Worm (Caenorhabditis elegans) whole organism, young adult: ENCODE data around the gene plk-1.

ENCODE experiments used
- B0261.1 ChIP-seq: sonication (generic microtip); optimal IDR thresholded peaks from 2 replicates; lab custom pipeline; 2016; ENCODE audit warnings: mild to moderate bottlenecking, missing genetic modification characterization, moderate library complexity, missing compliant biosample characterization
- D2030.7 ChIP-seq: fragments of 200-800 bp; sonication (Bioruptor generic); IDR thresholded peaks from 2 replicates; pipeline ENCODE4 v1.3.6; 2022; ENCODE audit warnings: missing genetic modification reagents, missing genetic modification characterization, missing compliant biosample characterization
- F23B12.7 ChIP-seq: sonication (generic microtip); optimal IDR thresholded peaks from 2 replicates; lab custom pipeline; 2017; ENCODE audit warnings: missing genetic modification characterization, mild to moderate bottlenecking, missing compliant biosample characterization, antibody characterized with exemption, moderate library complexity; ENCODE audit not compliant: insufficient read depth
- T07F8.4 ChIP-seq: sonication (generic microtip); optimal IDR thresholded peaks from 2 replicates; lab custom pipeline; 2016; ENCODE audit warnings: mild to moderate bottlenecking, missing genetic modification characterization, moderate library complexity, missing compliant biosample characterization
- Y53G8AR.9 ChIP-seq: fragments of 200-800 bp; sonication (Bioruptor generic); conservative IDR thresholded peaks from 2 replicates; pipeline ENCODE4 v1.3.6; 2022; ENCODE audit warnings: missing genetic modification reagents, missing genetic modification characterization, missing compliant biosample characterization
- Y95B8A.8 ChIP-seq: fragments of 200-800 bp; sonication (Bioruptor generic); IDR thresholded peaks from 2 replicates; pipeline ENCODE4 v1.3.6; 2022; ENCODE audit warnings: missing genetic modification reagents, missing genetic modification characterization, missing compliant biosample characterization
- ZK185.1 ChIP-seq: sonication (generic microtip); optimal IDR thresholded peaks from 2 replicates; lab custom pipeline; 2016; ENCODE audit warnings: mild to moderate bottlenecking, missing genetic modification characterization, missing compliant biosample characterization; ENCODE audit not compliant: poor library complexity, severe bottlenecking
- ama-1 ChIP-seq, 3 experiments: fragments of 150-350 bp in 1 of 3; sonication (generic microtip) in 2 of 3; optimal IDR thresholded peaks; 2 replicates each; lab custom pipeline; 2014 to 2018; ENCODE audit warnings: missing biosample characterization in 2 of 3, missing genetic modification characterization in 2 of 3, missing genetic modification reagents in 2 of 3
- aptf-3 ChIP-seq: fragments of 200-800 bp; sonication (Bioruptor generic); IDR thresholded peaks from 2 replicates; pipeline ENCODE4 v1.3.6; 2022; ENCODE audit warnings: missing genetic modification characterization, missing compliant biosample characterization
- atf-7 ChIP-seq: sonication (generic microtip); optimal IDR thresholded peaks from 2 replicates; lab custom pipeline; 2017; ENCODE audit warnings: mild to moderate bottlenecking, missing genetic modification characterization, missing compliant biosample characterization
- attf-6 ChIP-seq: fragments of 200-800 bp; sonication (Bioruptor generic); IDR thresholded peaks from 2 replicates; pipeline ENCODE4 v1.3.6; 2022; ENCODE audit warnings: missing genetic modification reagents, missing genetic modification characterization, missing compliant biosample characterization
- bed-1 ChIP-seq: fragments of 200-800 bp; sonication (Bioruptor generic); IDR thresholded peaks from 2 replicates; pipeline ENCODE4 v1.3.6; 2022; ENCODE audit warnings: missing genetic modification reagents, missing genetic modification characterization, missing compliant biosample characterization
- ceh-40 ChIP-seq: fragments of 200-800 bp; sonication (Bioruptor generic); IDR thresholded peaks from 2 replicates; pipeline ENCODE4 v1.3.6; 2022; ENCODE audit warnings: missing genetic modification characterization, missing compliant biosample characterization
- dpff-1 ChIP-seq: sonication (generic microtip); optimal IDR thresholded peaks from 2 replicates; lab custom pipeline; 2017; ENCODE audit warnings: mild to moderate bottlenecking, missing genetic modification characterization, missing compliant biosample characterization
- egl-44 ChIP-seq: fragments of 200-800 bp; sonication (Bioruptor generic); IDR thresholded peaks from 2 replicates; pipeline ENCODE4 v1.3.6; 2022; ENCODE audit warnings: missing genetic modification reagents, missing genetic modification characterization, missing compliant biosample characterization
- gei-17 ChIP-seq: fragments of 200-800 bp; sonication (Bioruptor generic); optimal IDR thresholded peaks from 2 replicates; lab custom pipeline; 2018; ENCODE audit warnings: mild to moderate bottlenecking, missing genetic modification characterization, missing compliant biosample characterization
- hlh-26 ChIP-seq: fragments of 200-800 bp; sonication (Bioruptor generic); conservative IDR thresholded peaks from 2 replicates; pipeline ENCODE4 v1.3.6; 2022; ENCODE audit warnings: missing genetic modification reagents, missing genetic modification characterization, missing compliant biosample characterization
- hrde-1 ChIP-seq: sonication (generic microtip); optimal IDR thresholded peaks from 2 replicates; lab custom pipeline; 2016; ENCODE audit warnings: missing genetic modification characterization, mild to moderate bottlenecking, missing compliant biosample characterization, moderate library complexity, missing genotype, missing genetic modification reagents, borderline replicate concordance
- hsf-1 ChIP-seq: fragments of 200-800 bp; sonication (Bioruptor generic); IDR thresholded peaks from 2 replicates; pipeline ENCODE4 v1.3.6; 2022; ENCODE audit warnings: missing genetic modification reagents, missing genetic modification characterization, missing compliant biosample characterization
- lin-26 ChIP-seq: fragments of 200-800 bp; sonication (Bioruptor generic); IDR thresholded peaks from 2 replicates; pipeline ENCODE4 v1.3.6; 2022; ENCODE audit warnings: missing genetic modification reagents, missing genetic modification characterization, missing compliant biosample characterization
- lin-40 ChIP-seq: sonication (generic microtip); optimal IDR thresholded peaks from 2 replicates; lab custom pipeline; 2016; ENCODE audit warnings: missing genetic modification characterization, mild to moderate bottlenecking, missing compliant biosample characterization, missing genotype, missing genetic modification reagents
- lin-54 ChIP-seq: fragments of 200-800 bp; sonication (Bioruptor generic); optimal IDR thresholded peaks from 2 replicates; lab custom pipeline; 2018; ENCODE audit warnings: mild to moderate bottlenecking, missing genetic modification characterization, missing compliant biosample characterization
- lir-1 ChIP-seq: fragments of 200-800 bp; sonication (Bioruptor generic); conservative IDR thresholded peaks from 2 replicates; pipeline ENCODE4 v1.3.6; 2022; ENCODE audit warnings: missing genetic modification reagents, missing genetic modification characterization, missing compliant biosample characterization
- lsy-27 ChIP-seq: sonication (generic microtip); optimal IDR thresholded peaks from 2 replicates; lab custom pipeline; 2017; ENCODE audit warnings: missing genetic modification characterization, mild to moderate bottlenecking, missing compliant biosample characterization, antibody characterized with exemption, missing genotype, borderline replicate concordance; ENCODE audit not compliant: insufficient read depth
- madf-8 ChIP-seq: fragments of 200-800 bp; sonication (Bioruptor generic); conservative IDR thresholded peaks from 2 replicates; pipeline ENCODE4 v1.3.6; 2022; ENCODE audit warnings: missing genetic modification reagents, missing genetic modification characterization, missing compliant biosample characterization
- mcd-1 ChIP-seq: fragments of 200-800 bp; sonication (Bioruptor generic); IDR thresholded peaks from 2 replicates; pipeline ENCODE4 v1.3.6; 2022; ENCODE audit warnings: missing genetic modification reagents, missing genetic modification characterization, missing compliant biosample characterization
- mes-4 ChIP-seq: sonication (generic microtip); optimal IDR thresholded peaks from 2 replicates; lab custom pipeline; 2016; ENCODE audit warnings: missing genotype, missing genetic modification characterization, missing compliant biosample characterization
- nfya-1 ChIP-seq: sonication (generic microtip); optimal IDR thresholded peaks from 2 replicates; lab custom pipeline; 2017; ENCODE audit warnings: antibody characterized with exemption, missing compliant biosample characterization, missing genetic modification characterization, borderline replicate concordance; ENCODE audit not compliant: insufficient read depth
- nfya-2 ChIP-seq: fragments of 200-800 bp; sonication (Bioruptor generic); IDR thresholded peaks from 2 replicates; pipeline ENCODE4 v1.3.6; 2022; ENCODE audit warnings: missing genetic modification reagents, missing genetic modification characterization, missing compliant biosample characterization
- nfyb-1 ChIP-seq: fragments of 200-800 bp; sonication (Bioruptor generic); IDR thresholded peaks from 2 replicates; pipeline ENCODE4 v1.3.6; 2022; ENCODE audit warnings: missing genetic modification reagents, missing genetic modification characterization, missing compliant biosample characterization
- nhr-80 ChIP-seq: sonication (generic microtip); optimal IDR thresholded peaks from 2 replicates; lab custom pipeline; 2016; ENCODE audit warnings: missing genetic modification characterization, missing compliant biosample characterization
- nhr-90 ChIP-seq: sonication (generic microtip); optimal IDR thresholded peaks from 2 replicates; lab custom pipeline; 2016; ENCODE audit warnings: missing genotype, mild to moderate bottlenecking, missing genetic modification characterization, missing compliant biosample characterization
- rcor-1 ChIP-seq: fragments of 200-800 bp; sonication (Bioruptor generic); IDR thresholded peaks from 2 replicates; pipeline ENCODE4 v1.3.6; 2022; ENCODE audit warnings: missing genetic modification reagents, missing genetic modification characterization, missing compliant biosample characterization
- rec-8 ChIP-seq, 2 experiments: sonication (generic microtip); optimal IDR thresholded peaks; 2 replicates each; lab custom pipeline; 2016; ENCODE audit warnings: mild to moderate bottlenecking in 2 of 2, missing genetic modification characterization in 2 of 2, missing genetic modification reagents in 2 of 2, missing genotype in 2 of 2, missing biosample characterization in 1 of 2, missing compliant biosample characterization in 1 of 2, moderate library complexity in 1 of 2
- repo-1 ChIP-seq: sonication (generic microtip); optimal IDR thresholded peaks from 2 replicates; lab custom pipeline; 2017; ENCODE audit warnings: mild to moderate bottlenecking, missing genetic modification characterization, missing compliant biosample characterization
- sdz-38 ChIP-seq: sonication (generic microtip); optimal IDR thresholded peaks from 2 replicates; lab custom pipeline; 2016; ENCODE audit warnings: missing genotype, missing genetic modification characterization, missing compliant biosample characterization
- snpc-1.1 ChIP-seq: sonication (generic microtip); optimal IDR thresholded peaks from 2 replicates; lab custom pipeline; 2017; ENCODE audit warnings: missing genetic modification characterization, mild to moderate bottlenecking, missing compliant biosample characterization, antibody characterized with exemption, moderate library complexity, missing genotype, missing genetic modification reagents; ENCODE audit not compliant: insufficient read depth
- snpc-4 ChIP-seq, 5 experiments: fragments of 150-350 bp in 1 of 5; sonication (generic microtip) in 4 of 5; optimal IDR thresholded peaks; 2 replicates each; lab custom pipeline; 2014 to 2018; ENCODE audit warnings: missing genetic modification characterization in 5 of 5, missing biosample characterization in 3 of 5, antibody characterized with exemption in 2 of 5, mild to moderate bottlenecking in 2 of 5, missing compliant biosample characterization in 2 of 5, missing genotype in 2 of 5, moderate library complexity in 2 of 5, missing genetic modification reagents in 1 of 5
- somi-1 ChIP-seq: fragments of 200-800 bp; sonication (Bioruptor generic); optimal IDR thresholded peaks from 2 replicates; lab custom pipeline; 2018; ENCODE audit warnings: mild to moderate bottlenecking, missing genetic modification characterization, missing compliant biosample characterization
- tbp1 ChIP-seq: fragments of 200-800 bp; sonication (Bioruptor generic); optimal IDR thresholded peaks from 2 replicates; lab custom pipeline; 2018; ENCODE audit warnings: mild to moderate bottlenecking, missing genetic modification characterization, missing compliant biosample characterization
- tbx-9 ChIP-seq: sonication (generic microtip); optimal IDR thresholded peaks from 2 replicates; lab custom pipeline; 2016; ENCODE audit warnings: borderline replicate concordance, missing genetic modification characterization, inconsistent platforms, missing compliant biosample characterization
- xnd-1 ChIP-seq: sonication (generic microtip); optimal IDR thresholded peaks from 2 replicates; lab custom pipeline; 2016; ENCODE audit warnings: missing genotype, missing genetic modification reagents, missing genetic modification characterization, missing compliant biosample characterization
- zim-3 ChIP-seq: sonication (generic microtip); optimal IDR thresholded peaks from 2 replicates; lab custom pipeline; 2017; ENCODE audit warnings: mild to moderate bottlenecking, missing genetic modification characterization, moderate library complexity, missing compliant biosample characterization
- ztf-26 ChIP-seq: sonication (generic microtip); optimal IDR thresholded peaks from 2 replicates; lab custom pipeline; 2017; ENCODE audit warnings: missing genetic modification characterization, missing compliant biosample characterization
- ztf-28 ChIP-seq: fragments of 200-800 bp; sonication (Bioruptor generic); IDR thresholded peaks from 2 replicates; pipeline ENCODE4 v1.3.6; 2022; ENCODE audit warnings: missing genetic modification reagents, missing genetic modification characterization, missing compliant biosample characterization

The plk-1 gene

DNA sequence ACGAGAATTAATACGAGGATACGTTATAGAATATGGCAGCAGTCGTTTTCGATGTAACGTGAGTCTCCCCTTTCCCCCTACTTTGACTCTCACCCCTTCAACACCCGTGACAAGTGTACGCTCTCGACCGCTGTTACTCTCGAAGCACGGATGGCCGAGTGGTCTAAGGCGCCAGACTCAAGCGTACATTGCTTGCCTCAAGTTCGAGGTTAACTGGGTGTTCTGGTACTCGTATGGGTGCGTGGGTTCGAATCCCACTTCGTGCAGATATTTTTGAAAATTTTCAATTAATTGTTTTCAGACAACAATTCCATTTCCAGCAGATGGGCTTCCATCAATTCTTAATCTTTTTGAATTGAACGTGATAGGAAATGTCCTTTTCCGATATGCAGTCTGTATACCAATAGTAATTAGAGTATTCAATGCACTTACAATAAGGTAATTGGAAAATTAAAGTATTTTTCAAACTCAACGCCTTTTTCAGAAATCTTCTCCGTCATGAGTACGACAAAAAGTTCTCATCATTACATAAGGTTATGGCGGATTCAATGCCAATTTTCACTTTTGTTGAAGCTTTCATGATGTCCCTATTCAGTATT lies 8.4 kb downstream of the plk-1 start (continued):
- TF ChIP-seq ama-1 (optimal IDR thresholded peaks at IDR 0.05; lab: Kevin White, UChicago) (no peak), ama-1 (GFP tag; optimal IDR thresholded peaks at IDR 0.05; lab: Kevin White, UChicago) (peak in 1 of 2 experiments; percentile 90), ztf-26 (tag; lab: Kevin White, UChicago) (peak; percentile 67), nhr-80 (tag; lab: Kevin White, UChicago) (peak; percentile 26), mcd-1 (GFP tag; lab: Robert Waterston, UW) (peak; percentile 73), B0261.1 (tag; lab: Kevin White, UChicago) (peak; percentile 93), repo-1 (peak; percentile 55), hsf-1 (GFP tag; lab: Robert Waterston, UW) (0 out of 2 replicates have a peak, but pooled peaks have one; percentile 14), nfya-2 (GFP tag; lab: Robert Waterston, UW) (0 out of 2 replicates have a peak, but pooled peaks have one; percentile 20), tbx-9 (tag; lab: Kevin White, UChicago) (no peak), hrde-1 (tag; lab: Kevin White, UChicago) (peak; percentile 84), tbp1 (GFP tag; lab: Kevin White, UChicago) (peak; percentile 99), bed-1 (GFP tag; lab: Robert Waterston, UW) (no peak), F23B12.7 (peak; percentile 91), lir-1 (GFP tag; lab: Robert Waterston, UW) (no peak), lsy-27 (tag; lab: Kevin White, UChicago) (no peak), dpff-1 (tag; lab: Kevin White, UChicago) (no peak), lin-40 (tag; lab: Kevin White, UChicago) (peak; percentile 71), nfya-1 (no peak), sdz-38 (tag; lab: Kevin White, UChicago) (no peak), ztf-28 (peak; percentile 74; the same call in 1 of the 2 replicates), attf-6 (peak; percentile 69; the same call in 1 of the 2 replicates), snpc-4 (GFP tag; optimal IDR thresholded peaks at IDR 0.05; lab: Kevin White, UChicago) (peak; percentile 81), snpc-4 (tag; optimal IDR thresholded peaks at IDR 0.05; lab: Kevin White, UChicago) (peak; percentile 36 to 76 (median 64)), rec-8 (tag; optimal IDR thresholded peaks at IDR 0.05; lab: Kevin White, UChicago) (peak; percentile 80 to 94), Y53G8AR.9 (GFP tag; lab: Robert Waterston, UW) (peak; percentile 64; the same call in 1 of the 2 replicates), lin-26 (GFP tag; lab: Robert Waterston, UW) (peak; percentile 95), zim-3 (tag; lab: Kevin White, UChicago) (peak; percentile 88), ZK185.1 (tag; lab: Kevin White, UChicago) (peak; percentile 59), D2030.7 (GFP tag; lab: Robert Waterston, UW) (peak; percentile 83), egl-44 (GFP tag; lab: Robert Waterston, UW) (peak; percentile 90), gei-17 (GFP tag; lab: Kevin White, UChicago) (peak; percentile 54), snpc-1.1 (tag; lab: Kevin White, UChicago) (peak; percentile 62), hlh-26 (GFP tag; lab: Robert Waterston, UW) (no peak), nfyb-1 (GFP tag; lab: Robert Waterston, UW) (peak; percentile 86), nhr-90 (tag; lab: Kevin White, UChicago) (peak; percentile 87), T07F8.4 (peak; percentile 83), lin-54 (GFP tag; lab: Kevin White, UChicago) (peak; percentile 72), mes-4 (peak; percentile 76), atf-7 (tag; lab: Kevin White, UChicago) (peak; percentile 19), somi-1 (GFP tag; lab: Kevin White, UChicago) (no peak), rcor-1 (peak; percentile 58; the same call in 1 of the 2 replicates), aptf-3 (no peak), xnd-1 (tag; lab: Kevin White, UChicago) (no peak), Y95B8A.8 (peak; percentile 71; the same call in 1 of the 2 replicates), madf-8 (GFP tag; lab: Robert Waterston, UW) (peak; percentile 28; the same call in 1 of the 2 replicates), ceh-40 (GFP tag; lab: Robert Waterston, UW) (0 out of 2 replicates have a peak, but pooled peaks have one; percentile 57)
